Worm (Caenorhabditis elegans) whole organism, L4 larva: ENCODE data around the gene F09E10.1.

Experiments
- ama-1 ChIP-seq: fragments of 150-350 bp; optimal IDR thresholded peaks from 2 replicates; lab custom pipeline; 2014; ENCODE audit warnings: inconsistent platforms, mixed read lengths
- duxl-1 ChIP-seq: sonication (generic microtip); optimal IDR thresholded peaks from 2 replicates; lab custom pipeline; 2016; ENCODE audit warnings: mild to moderate bottlenecking, missing genetic modification characterization, moderate library complexity, missing compliant biosample characterization; ENCODE audit not compliant: poor library complexity
- egl-27 ChIP-seq: sonication (generic microtip); optimal IDR thresholded peaks from 3 replicates; lab custom pipeline; 2017; ENCODE audit warnings: missing biosample characterization, missing genetic modification reagents, missing genetic modification characterization
- fkh-10 ChIP-seq: fragments of 150-350 bp; optimal IDR thresholded peaks from 2 replicates; lab custom pipeline; 2014; ENCODE audit warnings: missing biosample characterization, missing genetic modification reagents, missing genetic modification characterization
- hif-1 ChIP-seq, 2 experiments: sonication (generic microtip); optimal IDR thresholded peaks; 2 replicates each; lab custom pipeline; 2016 to 2017; ENCODE audit warnings: missing compliant biosample characterization in 2 of 2, missing genetic modification characterization in 2 of 2, missing genetic modification reagents in 2 of 2, missing genotype in 2 of 2, mild to moderate bottlenecking in 1 of 2
- hlh-30 ChIP-seq: sonication (generic microtip); optimal IDR thresholded peaks from 2 replicates; lab custom pipeline; 2017; ENCODE audit warnings: antibody characterized with exemption, mild to moderate bottlenecking, missing genetic modification characterization, missing compliant biosample characterization; ENCODE audit not compliant: insufficient read depth
- jun-1 ChIP-seq: fragments of 150-350 bp; optimal IDR thresholded peaks from 2 replicates; lab custom pipeline; 2014; ENCODE audit warnings: missing biosample characterization, missing genetic modification reagents, missing genetic modification characterization
- nhr-10 ChIP-seq: fragments of 150-350 bp; optimal IDR thresholded peaks from 2 replicates; lab custom pipeline; 2014; ENCODE audit warnings: missing biosample characterization, missing genetic modification characterization
- nhr-111 ChIP-seq: fragments of 200-800 bp; sonication (Bioruptor generic); optimal IDR thresholded peaks from 2 replicates; lab custom pipeline; 2018; ENCODE audit warnings: mild to moderate bottlenecking, missing genetic modification characterization, missing compliant biosample characterization
- nhr-237 ChIP-seq: sonication (generic microtip); optimal IDR thresholded peaks from 2 replicates; lab custom pipeline; 2017; ENCODE audit warnings: missing biosample characterization, missing genetic modification characterization
- nhr-77 ChIP-seq: fragments of 150-350 bp; optimal IDR thresholded peaks from 2 replicates; lab custom pipeline; 2014; ENCODE audit warnings: missing biosample characterization, missing genetic modification characterization
- saeg-2 ChIP-seq: fragments of 200-800 bp; sonication (Bioruptor generic); IDR thresholded peaks from 2 replicates; pipeline ENCODE4 v1.3.6; 2022; ENCODE audit warnings: missing genetic modification reagents, missing genetic modification characterization, missing compliant biosample characterization
- sdz-12 ChIP-seq: fragments of 200-800 bp; sonication (Bioruptor generic); optimal IDR thresholded peaks from 2 replicates; lab custom pipeline; 2018; ENCODE audit warnings: mild to moderate bottlenecking, missing genetic modification characterization, missing compliant biosample characterization
- unc-62 ChIP-seq, 3 experiments: fragments of 150-350 bp in 1 of 3; sonication (generic microtip); optimal IDR thresholded peaks in 2 of 3; peaks in 1 of 3; 1 replicate in 1 of 3; 2 replicates in 2 of 3; lab custom pipeline; 2014 to 2017; ENCODE audit warnings: missing biosample characterization in 3 of 3, missing genetic modification characterization in 3 of 3, missing genetic modification reagents in 3 of 3, missing genotype in 1 of 3

- TF ChIP-seq sdz-12 (no peak), unc-62 (GFP tag; optimal IDR thresholded peaks at IDR 0.05 in 1 of 2; lab: Kevin White, UChicago) (no peak), unc-62 (tag; optimal IDR thresholded peaks at IDR 0.05; lab: Kevin White, UChicago) (no peak), saeg-2 (GFP tag; lab: Robert Waterston, UW) (no peak), egl-27 (no peak), hif-1 (tag; optimal IDR thresholded peaks at IDR 0.05; lab: Kevin White, UChicago) (no peak), nhr-77 (tag; lab: Kevin White, UChicago) (no peak), nhr-10 (tag; lab: Kevin White, UChicago) (no peak), duxl-1 (tag; lab: Kevin White, UChicago) (no peak), nhr-111 (no peak), ama-1 (lab: Kevin White, UChicago) (no peak), fkh-10 (no peak), jun-1 (no peak), hlh-30 (tag; lab: Kevin White, UChicago) (no peak), nhr-237 (tag; lab: Kevin White, UChicago) (no peak)
Observed at ce11 chrX:1459756-1460155, 42.8 kb upstream of the F09E10.1 start.
